Worm (Caenorhabditis elegans): ENCODE measurements around the gene F44F4.15.

The F44F4.15 gene

DNA sequence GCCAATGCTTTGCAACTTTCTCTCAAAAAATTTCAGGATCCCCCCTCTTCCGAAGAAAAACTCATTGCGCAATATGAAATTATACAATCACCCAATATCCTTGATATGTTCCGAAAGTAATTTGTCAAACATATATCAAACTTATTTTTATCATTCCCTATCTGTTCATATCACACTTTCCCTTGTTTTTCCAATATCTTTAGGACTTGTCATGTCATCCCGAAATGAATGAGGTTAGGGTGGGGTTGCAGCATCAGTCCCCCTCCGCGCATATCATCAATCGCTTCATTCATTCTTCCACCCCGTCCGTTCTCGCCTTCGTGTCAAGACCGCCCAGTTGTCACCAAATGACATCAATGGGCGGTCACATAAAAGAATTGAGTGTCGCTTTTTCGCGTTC is 45.2 kb downstream of the F44F4.15 start:
- no peak for TF ChIP-seq tra-4 (tag; optimal IDR thresholded peaks at IDR 0.05)
- TF ChIP-seq hmg-4 (GFP tag; optimal IDR thresholded peaks at IDR 0.05): no peak
- TF ChIP-seq hnd-1 (tag; optimal IDR thresholded peaks at IDR 0.05): no peak
- no peak for TF ChIP-seq tbx-11 (GFP tag; IDR thresholded peaks at IDR 0.05)
- no peak for TF ChIP-seq scrt-1 (GFP tag; IDR thresholded peaks at IDR 0.05)
- no peak for TF ChIP-seq hmbx-1 (tag; optimal IDR thresholded peaks at IDR 0.05)
- no peak for TF ChIP-seq ama-1 (optimal IDR thresholded peaks at IDR 0.05)
- TF ChIP-seq ceh-13 (GFP tag; optimal IDR thresholded peaks at IDR 0.05): no peak
- TF ChIP-seq flt-1 (GFP tag; IDR thresholded peaks at IDR 0.05): no peak
- TF ChIP-seq tbx-37 (GFP tag; conservative IDR thresholded peaks at IDR 0.05): no peak
- no peak for TF ChIP-seq sea-1 (GFP tag; conservative IDR thresholded peaks at IDR 0.05)
- no peak for TF ChIP-seq pes-1 (GFP tag; IDR thresholded peaks at IDR 0.05)
- no peak for TF ChIP-seq ets-7 (tag; optimal IDR thresholded peaks at IDR 0.05)
- no peak for TF ChIP-seq aly-1 (tag; optimal IDR thresholded peaks at IDR 0.05)
- no peak for TF ChIP-seq F13C5.2 (tag; optimal IDR thresholded peaks at IDR 0.05)
- TF ChIP-seq ceh-36 (tag; optimal IDR thresholded peaks at IDR 0.05): no peak
- TF ChIP-seq B0310.2 (tag; optimal IDR thresholded peaks at IDR 0.05): no peak

DNA sequence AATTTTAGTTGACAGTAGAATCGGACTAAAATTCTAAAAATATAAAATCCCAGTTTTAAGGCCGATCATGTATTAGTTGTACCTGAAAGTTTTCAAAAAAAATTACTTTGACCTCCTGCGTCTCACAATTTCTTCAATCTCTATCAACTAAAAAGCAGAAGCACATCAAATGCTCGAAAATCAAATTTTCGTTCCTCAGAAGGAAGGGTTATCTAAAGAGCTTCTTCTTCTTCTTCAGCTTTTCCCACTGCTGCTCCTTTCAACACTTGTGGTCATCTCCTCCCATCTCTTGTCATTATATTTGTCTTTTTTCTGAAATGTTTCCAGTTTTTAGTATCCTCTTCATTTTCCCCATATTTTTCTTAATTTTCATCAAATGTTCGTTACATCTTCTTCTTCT is 50.3 kb downstream of the F44F4.15 start:
- no peak for TF ChIP-seq hmbx-1 (tag; optimal IDR thresholded peaks at IDR 0.05)
- TF ChIP-seq tra-4 (tag; optimal IDR thresholded peaks at IDR 0.05): no peak
- TF ChIP-seq aly-1 (tag; optimal IDR thresholded peaks at IDR 0.05): no peak
- no peak for TF ChIP-seq tbx-37 (GFP tag; conservative IDR thresholded peaks at IDR 0.05)
- no peak for TF ChIP-seq ama-1 (optimal IDR thresholded peaks at IDR 0.05)
- TF ChIP-seq sea-1 (GFP tag; conservative IDR thresholded peaks at IDR 0.05): no peak
